Worm (Caenorhabditis elegans) whole organism, L2 larva: ENCODE results near the gene K02G10.5.

Experiments
- R02D3.7 ChIP-seq: fragments of 150-350 bp; optimal IDR thresholded peaks from 2 replicates; lab custom pipeline; 2014; ENCODE audit warnings: missing biosample characterization, missing genetic modification characterization
- ZK546.5 ChIP-seq: sonication (generic microtip); optimal IDR thresholded peaks from 2 replicates; lab custom pipeline; 2017; ENCODE audit warnings: missing biosample characterization, missing genetic modification characterization
- alr-1 ChIP-seq: fragments of 150-350 bp; optimal IDR thresholded peaks from 2 replicates; lab custom pipeline; 2014; ENCODE audit warnings: missing biosample characterization, missing genetic modification characterization
- aly-2 ChIP-seq: fragments of 150-350 bp; optimal IDR thresholded peaks from 2 replicates; lab custom pipeline; 2014; ENCODE audit warnings: missing biosample characterization, missing genetic modification characterization
- blmp-1 ChIP-seq: sonication (generic microtip); optimal IDR thresholded peaks from 2 replicates; lab custom pipeline; 2017; ENCODE audit warnings: missing genetic modification characterization, mild to moderate bottlenecking, missing compliant biosample characterization, antibody characterized with exemption, moderate library complexity; ENCODE audit not compliant: insufficient read depth
- dmd-4 ChIP-seq: sonication (generic microtip); optimal IDR thresholded peaks from 2 replicates; lab custom pipeline; 2017; ENCODE audit warnings: missing biosample characterization, missing genetic modification characterization
- lin-13 ChIP-seq: fragments of 150-350 bp; optimal IDR thresholded peaks from 2 replicates; lab custom pipeline; 2014; ENCODE audit warnings: missing biosample characterization, missing genetic modification reagents, missing genetic modification characterization
- lsy-2 ChIP-seq, 2 experiments: fragments of 150-350 bp in 1 of 2; sonication (generic microtip) in 1 of 2; optimal IDR thresholded peaks; 2 replicates each; lab custom pipeline; 2014 to 2017; ENCODE audit warnings: missing biosample characterization in 2 of 2, missing genetic modification characterization in 2 of 2
- nhr-21 ChIP-seq: fragments of 150-350 bp; optimal IDR thresholded peaks from 2 replicates; lab custom pipeline; 2014; ENCODE audit warnings: missing biosample characterization, missing genetic modification characterization
- snpc-4 ChIP-seq: fragments of 150-350 bp; optimal IDR thresholded peaks from 2 replicates; lab custom pipeline; 2014; ENCODE audit warnings: missing biosample characterization, missing genetic modification characterization
- unc-55 ChIP-seq: fragments of 150-350 bp; sonication (generic microtip); optimal IDR thresholded peaks from 3 replicates; lab custom pipeline; 2014; ENCODE audit warnings: missing biosample characterization, missing genetic modification reagents, missing genetic modification characterization
- unc-62 ChIP-seq: fragments of 150-350 bp; optimal IDR thresholded peaks from 2 replicates; lab custom pipeline; 2014; ENCODE audit warnings: missing biosample characterization, missing genetic modification reagents, missing genetic modification characterization
- ztf-1 ChIP-seq: fragments of 200-800 bp; sonication (Bioruptor generic); conservative IDR thresholded peaks from 2 replicates; pipeline ENCODE4 v1.3.6; 2022; ENCODE audit warnings: missing genetic modification characterization, missing compliant biosample characterization

ce11 chrX:4740630-4741029 lies 49.6 kb upstream of the K02G10.5 start:
- no peak for TF ChIP-seq dmd-4 (tag; lab: Kevin White, UChicago)
- no peak for TF ChIP-seq nhr-21 (tag; lab: Kevin White, UChicago)
- TF ChIP-seq R02D3.7, result no peak
- TF ChIP-seq lin-13 (GFP tag; lab: Kevin White, UChicago), result no peak
- TF ChIP-seq snpc-4, result no peak
- TF ChIP-seq ztf-1 (GFP tag; lab: Robert Waterston, UW), result no peak
- no peak for TF ChIP-seq lsy-2 (tag; optimal IDR thresholded peaks at IDR 0.05; lab: Kevin White, UChicago)
- no peak for TF ChIP-seq unc-62
- no peak for TF ChIP-seq aly-2 (tag; lab: Kevin White, UChicago)
- no peak for TF ChIP-seq unc-55 (GFP tag; lab: Kevin White, UChicago)
- TF ChIP-seq alr-1 (tag; lab: Kevin White, UChicago), result no peak
- TF ChIP-seq ZK546.5 (tag; lab: Kevin White, UChicago), result no peak
- TF ChIP-seq blmp-1 (tag; lab: Kevin White, UChicago), result no peak
